Worm (Caenorhabditis elegans) whole organism, L1 larva: Measurements from ENCODE around the gene F26F4.8.

Experiments used
- ceh-90 ChIP-seq: sonication (generic microtip); optimal IDR thresholded peaks from 2 replicates; lab custom pipeline; 2016; ENCODE audit warnings: missing genetic modification characterization, missing compliant biosample characterization
- ces-1 ChIP-seq: fragments of 150-350 bp; optimal IDR thresholded peaks from 2 replicates; lab custom pipeline; 2014; ENCODE audit warnings: missing biosample characterization, missing genetic modification reagents, missing genetic modification characterization
- elt-2 ChIP-seq: sonication (generic microtip); optimal IDR thresholded peaks from 2 replicates; lab custom pipeline; 2016; ENCODE audit warnings: missing genetic modification characterization, mild to moderate bottlenecking, inconsistent platforms, missing compliant biosample characterization, missing genetic modification reagents
- nhr-12 ChIP-seq: sonication (generic microtip); optimal IDR thresholded peaks from 2 replicates; lab custom pipeline; 2017; ENCODE audit warnings: missing biosample characterization, missing genetic modification characterization
- unc-86 ChIP-seq: sonication (generic microtip); optimal IDR thresholded peaks from 2 replicates; lab custom pipeline; 2016; ENCODE audit warnings: missing genetic modification characterization, missing compliant biosample characterization

DNA sequence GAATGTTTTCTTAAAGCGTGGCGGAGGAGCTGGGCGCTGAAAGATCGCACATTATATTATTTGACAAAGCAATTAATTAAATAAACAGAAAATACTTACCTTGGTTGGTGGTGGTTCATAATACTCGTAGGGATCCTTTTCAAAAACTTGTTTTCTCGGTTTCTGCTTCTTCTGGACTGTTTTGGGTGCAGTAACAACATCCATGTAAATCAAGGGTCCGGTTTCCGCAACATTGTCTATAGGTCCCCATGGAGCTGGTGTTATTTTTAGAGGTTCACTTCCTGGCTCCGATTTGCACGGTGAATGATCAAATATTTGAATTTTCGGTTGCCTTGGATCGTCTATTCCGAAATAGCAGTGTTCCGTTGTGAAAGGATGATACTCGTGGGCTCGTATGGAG, 18.9 kb upstream of the F26F4.8 start:
- no peak for TF ChIP-seq unc-86 (tag; lab: Kevin White, UChicago)
- TF ChIP-seq elt-2 (tag; lab: Kevin White, UChicago): no peak
- TF ChIP-seq nhr-12 (tag; lab: Kevin White, UChicago): no peak
- no peak for TF ChIP-seq ceh-90 (tag; lab: Kevin White, UChicago)
- no peak for TF ChIP-seq ces-1 (GFP tag; lab: Kevin White, UChicago)
